Worm (Caenorhabditis elegans) whole organism, dauer: Measurements from ENCODE around the gene pals-18.

ENCODE experiments used
- unc-62 ChIP-seq: sonication (generic microtip); optimal IDR thresholded peaks from 2 replicates; lab custom pipeline; 2017; ENCODE audit warnings: missing biosample characterization, missing genetic modification reagents, missing genetic modification characterization

pals-18 gene

DNA sequence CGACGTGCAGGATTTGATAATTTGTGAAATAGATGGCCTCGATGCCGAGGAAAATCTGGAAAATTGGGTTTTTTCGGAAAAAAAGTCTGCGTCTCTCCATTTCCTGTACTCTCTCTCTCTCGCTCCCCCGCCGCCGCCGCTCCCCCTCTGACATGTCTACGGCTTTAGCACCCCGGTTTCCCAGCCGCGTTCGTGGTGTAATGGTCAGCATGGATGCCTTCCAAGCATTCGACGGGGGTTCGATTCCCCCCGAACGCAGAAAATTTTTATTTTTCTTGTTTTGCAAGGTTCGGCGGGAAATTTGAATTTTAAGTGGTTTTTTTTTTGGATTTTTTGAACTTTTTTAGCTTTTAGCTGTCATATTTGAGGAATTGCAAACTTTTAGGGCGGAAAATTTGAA lies 21.1 kb downstream of the pals-18 start:
- TF ChIP-seq unc-62 = no peak

DNA sequence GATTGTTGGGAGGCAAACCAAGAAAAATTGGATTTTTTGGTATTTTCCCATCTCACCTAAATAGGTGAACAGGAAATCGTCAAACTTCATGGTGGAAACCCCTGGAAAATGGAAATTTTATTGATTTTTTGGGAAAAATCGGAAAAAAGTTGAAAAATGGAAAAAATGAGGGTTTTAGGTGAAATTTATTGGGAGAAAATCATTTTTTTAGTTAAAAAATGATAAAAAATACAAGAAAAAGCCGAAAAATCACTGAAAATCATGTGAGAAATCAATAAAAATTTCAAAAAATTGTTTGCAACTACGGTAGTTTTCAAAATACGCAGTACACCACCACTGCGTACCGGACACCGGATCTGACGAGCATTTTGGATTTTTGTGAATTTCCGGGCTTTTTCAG lies 23.9 kb downstream of the pals-18 start, which contains the start of gene lelo-2:
TSS of gene lelo-2 (minus strand) at position 101 of the 400 bp plus-strand sequence.
- no peak for TF ChIP-seq unc-62

DNA sequence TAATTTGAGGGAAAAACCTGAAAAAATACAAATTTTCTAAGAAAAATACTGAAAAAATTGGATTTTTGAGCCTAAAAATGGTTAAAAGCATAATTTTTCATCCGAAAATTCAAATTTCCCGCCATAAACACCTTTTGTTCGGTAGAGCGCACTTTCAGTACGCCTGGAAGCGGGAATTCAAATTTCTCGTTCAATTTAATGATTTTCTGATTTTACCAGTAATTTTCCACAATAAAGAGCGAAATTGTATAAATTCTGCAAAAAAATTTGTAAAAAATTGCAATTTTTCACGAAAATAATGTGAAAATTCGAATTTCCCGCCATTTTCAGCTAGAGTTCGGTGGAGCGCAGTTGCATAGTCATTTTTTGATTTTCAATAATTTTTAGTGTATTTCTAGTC lies 25.2 kb downstream of the pals-18 start:
- TF ChIP-seq unc-62 = no peak

DNA sequence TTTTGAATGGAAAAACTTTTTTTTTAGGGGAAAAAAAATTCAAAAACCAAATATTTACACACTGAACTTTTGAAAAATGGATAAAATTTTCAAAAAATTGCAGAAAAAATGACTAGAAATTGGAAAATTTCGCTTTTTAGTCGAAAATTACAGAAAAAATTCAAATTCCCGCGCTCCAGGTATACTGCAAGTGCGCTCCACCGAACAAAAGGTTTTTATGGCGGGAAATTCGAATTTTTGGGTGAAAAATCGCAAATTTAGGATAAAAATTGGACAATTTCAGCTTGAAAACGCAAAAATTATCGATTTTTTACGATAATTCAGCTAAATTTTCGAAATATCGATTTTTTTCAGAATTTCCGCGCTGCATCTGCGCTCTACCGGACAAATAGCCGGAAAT lies 26.1 kb downstream of the pals-18 start:
- no peak for TF ChIP-seq unc-62

DNA sequence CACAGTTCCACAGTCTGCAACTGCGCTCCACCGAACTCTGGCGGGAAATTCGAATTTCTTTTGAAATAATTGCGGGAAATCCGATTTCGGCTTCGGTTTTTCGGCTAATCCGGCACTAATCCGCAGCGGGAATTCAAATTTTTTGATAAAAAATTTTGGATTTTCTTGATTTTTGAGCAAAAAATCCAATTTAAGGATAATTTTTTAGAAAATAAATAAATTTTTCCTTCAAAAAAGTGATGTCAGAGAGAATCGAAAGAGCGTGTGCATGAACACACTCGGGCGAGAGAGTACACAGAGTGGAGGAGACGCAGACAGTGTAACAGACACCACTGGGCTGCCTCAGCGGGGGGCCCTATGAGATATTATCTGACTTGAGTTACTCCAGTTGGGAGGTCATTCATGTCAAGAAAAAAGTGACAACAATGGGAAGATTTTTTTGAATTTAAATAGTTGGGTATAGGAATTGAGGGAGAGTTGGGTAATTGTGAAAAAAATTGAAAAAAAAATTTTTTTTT lies 26.8 kb downstream of the pals-18 start:
- no peak for TF ChIP-seq unc-62

DNA sequence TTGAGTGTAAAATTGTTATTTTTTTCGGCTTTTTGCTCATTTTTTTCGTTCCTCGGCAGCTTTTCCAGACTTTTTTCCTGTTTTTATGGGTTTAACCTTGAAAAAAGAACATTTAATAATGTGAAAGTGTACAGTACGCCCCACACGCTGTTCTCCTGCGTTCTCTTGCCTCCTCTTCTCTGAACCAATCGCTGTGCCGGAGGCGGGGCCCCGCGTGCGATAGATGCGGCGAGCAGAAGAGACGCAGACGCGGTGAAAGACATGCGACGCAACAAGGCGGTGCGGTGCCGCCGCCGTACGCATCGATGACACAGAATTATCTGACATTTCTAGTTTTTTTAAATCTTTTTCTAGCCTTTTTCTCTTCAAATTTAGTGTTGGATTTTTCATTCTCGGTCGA lies 33.5 kb downstream of the pals-18 start:
- no peak for TF ChIP-seq unc-62

DNA sequence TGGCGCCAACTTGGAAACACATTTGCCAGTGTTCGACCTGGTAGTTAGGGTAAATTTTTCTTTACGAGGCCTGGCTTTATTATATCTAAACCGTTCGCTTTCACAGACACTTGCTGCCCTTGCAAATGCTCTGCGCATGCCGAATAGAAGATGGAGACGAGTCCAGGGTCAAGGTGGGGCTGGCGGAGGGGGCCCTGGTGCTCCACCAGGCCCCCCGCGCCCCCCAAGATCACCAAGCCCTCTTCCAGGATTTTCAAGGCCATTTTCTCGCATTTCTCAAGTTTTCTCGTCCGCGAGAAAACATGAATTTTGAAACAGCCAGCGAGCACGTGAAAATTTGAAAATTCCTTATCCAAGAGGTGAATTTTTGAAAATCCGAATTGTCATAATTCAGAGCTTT lies 36.4 kb downstream of the pals-18 start:
- no peak for TF ChIP-seq unc-62

DNA sequence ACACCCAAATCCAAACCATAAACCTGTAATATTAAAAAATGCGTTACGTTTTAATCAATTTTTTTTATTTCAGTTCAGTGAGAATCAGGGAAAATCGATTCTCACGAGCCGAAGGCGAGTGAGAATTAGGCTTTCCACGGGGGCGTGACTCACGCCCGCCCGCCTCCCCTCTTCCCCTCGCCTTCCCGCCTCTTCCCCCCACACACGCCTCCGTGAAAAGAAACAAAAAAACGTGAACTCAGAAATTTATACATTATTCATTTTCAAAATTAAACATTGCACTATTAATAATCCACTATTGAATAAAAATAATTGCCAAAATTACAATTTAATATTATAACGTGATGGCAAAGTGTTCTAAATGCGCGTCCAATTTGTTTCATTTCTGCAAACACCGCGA lies 43.5 kb downstream of the pals-18 start:
- no peak for TF ChIP-seq unc-62

DNA sequence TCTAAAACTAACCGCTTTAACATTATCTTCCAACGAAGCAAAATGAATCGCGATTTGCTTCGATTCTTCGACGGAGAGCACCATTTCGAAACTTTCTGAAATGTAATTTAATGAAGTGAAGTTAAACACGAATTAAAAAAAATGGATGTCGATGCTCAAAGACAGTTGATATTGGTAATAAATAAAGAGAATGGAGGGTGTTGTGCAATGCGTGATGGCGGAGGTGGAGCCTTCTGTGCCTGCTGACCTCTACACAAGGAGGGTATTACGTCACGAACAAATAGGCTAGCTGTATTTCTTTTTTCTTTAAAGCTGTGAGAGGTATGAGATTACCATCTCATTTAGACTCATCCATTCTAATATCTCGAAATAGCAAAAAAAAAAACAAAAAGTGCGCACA lies 52.5 kb downstream of the pals-18 start, which contains the start of gene Y82E9BR.17:
TSS of gene Y82E9BR.17 (minus strand) at position 101 of the 400 bp plus-strand sequence.
- no peak for TF ChIP-seq unc-62
